Worm (Caenorhabditis elegans): ENCODE measurements around the gene efa-6.

The efa-6 gene

DNA sequence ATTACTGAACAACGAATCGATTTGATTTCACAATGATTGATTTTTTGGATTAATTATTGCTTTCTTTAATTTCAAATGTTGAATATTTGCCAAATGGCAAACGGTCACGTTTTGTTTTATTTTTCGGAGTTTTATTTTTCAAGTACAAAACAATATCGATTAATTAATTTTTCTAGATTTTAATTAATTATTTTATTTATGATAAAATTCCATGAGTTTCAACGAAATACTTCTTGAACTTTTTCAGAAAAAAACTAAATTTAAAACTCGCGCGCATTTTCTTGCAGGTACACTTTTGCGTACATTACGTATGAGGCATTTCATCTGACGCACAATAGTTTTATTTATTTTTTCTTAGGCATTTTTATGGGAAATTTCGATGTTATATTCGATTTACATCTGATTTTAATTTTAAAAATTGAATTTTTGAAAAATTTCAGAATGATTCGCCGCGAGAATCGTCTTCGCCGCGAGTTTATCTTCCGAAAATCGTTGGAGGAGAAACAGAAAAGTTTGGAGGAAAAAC lies 55.5 kb downstream of the efa-6 start, which contains the start of the genes ZK795.2 and ZK795.3 (continued):
- TF ChIP-seq alr-1 (tag; optimal IDR thresholded peaks at IDR 0.05; ENCODE audit: borderline replicate concordance) (no peak), pax-3 (tag; optimal IDR thresholded peaks at IDR 0.05) (no peak), nhr-47 (tag; optimal IDR thresholded peaks at IDR 0.05) (peak; percentile 78), egl-13 (tag; optimal IDR thresholded peaks at IDR 0.05) (peak; percentile 10), ceh-88 (GFP tag; IDR thresholded peaks at IDR 0.05) (no peak), fos-1 (tag; optimal IDR thresholded peaks at IDR 0.05) (peak; percentile 48), dsc-1 (tag; optimal IDR thresholded peaks at IDR 0.05) (peak; percentile 61), snu-23 (GFP tag; optimal IDR thresholded peaks at IDR 0.05) (peak; percentile 75), pqm-1 (tag; optimal IDR thresholded peaks at IDR 0.05) (no peak), mdl-1 (tag; optimal IDR thresholded peaks at IDR 0.05) (peak in 1 of 2 experiments; percentile 47), hlh-4 (tag; optimal IDR thresholded peaks at IDR 0.05) (no peak), fkh-4 (tag; optimal IDR thresholded peaks at IDR 0.05; ENCODE audit: borderline replicate concordance) (no peak), blmp-1 (tag; optimal IDR thresholded peaks at IDR 0.05) (peak; percentile 58), ceh-63 (GFP tag; optimal IDR thresholded peaks at IDR 0.05) (no peak), unc-30 (tag; optimal IDR thresholded peaks at IDR 0.05) (no peak), efl-1 (optimal IDR thresholded peaks at IDR 0.05) (peak; percentile 98 to 100), efl-1 (GFP tag; optimal IDR thresholded peaks at IDR 0.05 in 1 of 2) (peak; percentile 99 to 100), lir-3 (tag; optimal IDR thresholded peaks at IDR 0.05; ENCODE audit: poor library complexity) (no peak), nhr-85 (tag) (peak; percentile 84), vab-15 (tag; optimal IDR thresholded peaks at IDR 0.05) (no peak), efl-3 (GFP tag; optimal IDR thresholded peaks at IDR 0.05) (no peak), ceh-82 (tag; optimal IDR thresholded peaks at IDR 0.05) (peak; percentile 64 to 74 (median 74)), lin-35 (GFP tag; optimal IDR thresholded peaks at IDR 0.05) (peak; percentile 99), nhr-20 (tag; optimal IDR thresholded peaks at IDR 0.05) (peak; percentile 65), zag-1 (tag; optimal IDR thresholded peaks at IDR 0.05) (no peak), egl-27 (tag; optimal IDR thresholded peaks at IDR 0.05) (no peak), mab-9 (GFP tag; IDR thresholded peaks at IDR 0.05) (no peak), aly-2 (tag; optimal IDR thresholded peaks at IDR 0.05) (peak; percentile 55), nhr-84 (tag; optimal IDR thresholded peaks at IDR 0.05) (no peak), lin-15B (tag; optimal IDR thresholded peaks at IDR 0.05) (no peak), ama-1 (optimal IDR thresholded peaks at IDR 0.05) (no peak), hlh-17 (GFP tag; optimal IDR thresholded peaks at IDR 0.05; ENCODE audit: borderline replicate concordance) (no peak), ztf-11 (tag; optimal IDR thresholded peaks at IDR 0.05) (no peak), nhr-12 (tag; optimal IDR thresholded peaks at IDR 0.05) (no peak), F16B12.6 (tag; optimal IDR thresholded peaks at IDR 0.05) (peak; percentile 97), C34B4.2 (tag; optimal IDR thresholded peaks at IDR 0.05) (no peak), tbx-2 (tag; optimal IDR thresholded peaks at IDR 0.05) (peak; percentile 62), mef-2 (tag; optimal IDR thresholded peaks at IDR 0.05) (no peak), sox-4 (tag; optimal IDR thresholded peaks at IDR 0.05) (no peak), lin-39 (tag; optimal IDR thresholded peaks at IDR 0.05) (peak; percentile 78), unc-62 (GFP tag; optimal IDR thresholded peaks at IDR 0.05) (no peak), lin-13 (GFP tag; optimal IDR thresholded peaks at IDR 0.05) (peak; percentile 69), fkh-10 (GFP tag; optimal IDR thresholded peaks at IDR 0.05) (no peak), pag-3 (tag; optimal IDR thresholded peaks at IDR 0.05; ENCODE audit: borderline replicate concordance, insufficient read depth) (no peak), nhr-28 (tag; optimal IDR thresholded peaks at IDR 0.05) (no peak), nhr-237 (tag; optimal IDR thresholded peaks at IDR 0.05) (peak; percentile 5), swsn-7 (tag; optimal IDR thresholded peaks at IDR 0.05) (peak; percentile 72), snpc-4 (tag; optimal IDR thresholded peaks at IDR 0.05) (peak; percentile 30), zip-4 (GFP tag; optimal IDR thresholded peaks at IDR 0.05) (no peak), nhr-71 (tag; optimal IDR thresholded peaks at IDR 0.05) (peak; percentile 81), irx-1 (tag; optimal IDR thresholded peaks at IDR 0.05) (peak; percentile 56), ztf-4 (tag; optimal IDR thresholded peaks at IDR 0.05) (no peak)
